Worm (Caenorhabditis elegans) whole organism, midembryonic: ENCODE results near the gene Y50D7A.3.
A peak's percentile ranks its signal among the peaks of the same experiment; 100 is the strongest.

Source experiments
- T22C8.4 ChIP-seq: fragments of 200-800 bp; sonication (Bioruptor generic); IDR thresholded peaks from 2 replicates; pipeline ENCODE4 v1.3.6; 2022; ENCODE audit warnings: missing genetic modification characterization, missing compliant biosample characterization
- cog-1 ChIP-seq: sonication (generic microtip); optimal IDR thresholded peaks from 2 replicates; lab custom pipeline; 2016; ENCODE audit warnings: missing genetic modification characterization, missing compliant biosample characterization
- flt-1 ChIP-seq: fragments of 200-800 bp; sonication (Bioruptor generic); IDR thresholded peaks from 2 replicates; pipeline ENCODE4 v1.3.6; 2022; ENCODE audit warnings: missing genetic modification characterization, missing compliant biosample characterization
- klf-2 ChIP-seq: fragments of 200-800 bp; sonication (Bioruptor generic); conservative IDR thresholded peaks from 2 replicates; pipeline ENCODE4 v1.3.6; 2022; ENCODE audit warnings: missing genetic modification reagents, missing genetic modification characterization, missing compliant biosample characterization
- med-1 ChIP-seq: sonication (generic microtip); optimal IDR thresholded peaks from 2 replicates; lab custom pipeline; 2017; ENCODE audit warnings: missing genetic modification characterization, mild to moderate bottlenecking, missing compliant biosample characterization, antibody characterized with exemption, missing genetic modification reagents; ENCODE audit not compliant: insufficient read depth
- ref-1 ChIP-seq: fragments of 200-800 bp; sonication (Bioruptor generic); conservative IDR thresholded peaks from 2 replicates; pipeline ENCODE4 v1.3.6; 2022; ENCODE audit warnings: missing genetic modification reagents, missing genetic modification characterization, missing compliant biosample characterization
- tab-1 ChIP-seq: fragments of 200-800 bp; sonication (Bioruptor generic); IDR thresholded peaks from 2 replicates; pipeline ENCODE4 v1.3.6; 2022; ENCODE audit warnings: missing genetic modification characterization, missing compliant biosample characterization
- ztf-23 ChIP-seq: fragments of 200-800 bp; sonication (Bioruptor generic); IDR thresholded peaks from 2 replicates; pipeline ENCODE4 v1.3.6; 2022; ENCODE audit warnings: missing genetic modification reagents, missing genetic modification characterization, missing compliant biosample characterization
- ztf-29 ChIP-seq: fragments of 200-800 bp; sonication (Bioruptor generic); IDR thresholded peaks from 2 replicates; pipeline ENCODE4 v1.3.6; 2022; ENCODE audit warnings: missing genetic modification reagents, missing genetic modification characterization, missing compliant biosample characterization

The Y50D7A.3 gene

ce11 chrIII:299220-299619, 44.9 kb downstream of the Y50D7A.3 start:
- TF ChIP-seq T22C8.4 (GFP tag; lab: Robert Waterston, UW): no peak
- TF ChIP-seq cog-1 (tag; lab: Kevin White, UChicago): no peak
- no peak for TF ChIP-seq med-1 (GFP tag; lab: Kevin White, UChicago)
- TF ChIP-seq ztf-23 (GFP tag; lab: Robert Waterston, UW): no peak
- no peak for TF ChIP-seq ztf-29 (GFP tag; lab: Robert Waterston, UW)
- TF ChIP-seq tab-1: no peak
- TF ChIP-seq ref-1: no peak
- no peak for TF ChIP-seq klf-2 (GFP tag; lab: Robert Waterston, UW)
- TF ChIP-seq flt-1: no peak

- no peak for TF ChIP-seq cog-1 (tag; lab: Kevin White, UChicago)
- no peak for TF ChIP-seq T22C8.4 (GFP tag; lab: Robert Waterston, UW)
- 0 out of 2 replicates have a peak, but pooled peaks have one; percentile 24 for TF ChIP-seq flt-1
- no peak for TF ChIP-seq ref-1
Observed at ce11 chrIII:304564-304963, 50.2 kb downstream of the Y50D7A.3 start.

ce11 chrIII:311174-311573, 56.8 kb downstream of the Y50D7A.3 start:
- no peak for TF ChIP-seq klf-2 (GFP tag; lab: Robert Waterston, UW)
- no peak for TF ChIP-seq ztf-29 (GFP tag; lab: Robert Waterston, UW)
- TF ChIP-seq ztf-23 (GFP tag; lab: Robert Waterston, UW): no peak
- no peak for TF ChIP-seq flt-1
- no peak for TF ChIP-seq med-1 (GFP tag; lab: Kevin White, UChicago)
- no peak for TF ChIP-seq tab-1
- TF ChIP-seq cog-1 (tag; lab: Kevin White, UChicago): no peak
- TF ChIP-seq ref-1: no peak
- TF ChIP-seq T22C8.4 (GFP tag; lab: Robert Waterston, UW): no peak

- no peak for TF ChIP-seq ref-1
- no peak for TF ChIP-seq klf-2 (GFP tag; lab: Robert Waterston, UW)
- TF ChIP-seq T22C8.4 (GFP tag; lab: Robert Waterston, UW): no peak
- TF ChIP-seq tab-1: no peak
- TF ChIP-seq med-1 (GFP tag; lab: Kevin White, UChicago): no peak
- TF ChIP-seq flt-1: no peak
- TF ChIP-seq cog-1 (tag; lab: Kevin White, UChicago): no peak
- TF ChIP-seq ztf-23 (GFP tag; lab: Robert Waterston, UW): no peak
- no peak for TF ChIP-seq ztf-29 (GFP tag; lab: Robert Waterston, UW)
Observed at ce11 chrIII:312873-313272, 58.5 kb downstream of the Y50D7A.3 start.
